Worm (Caenorhabditis elegans) whole organism, L1 larva: ENCODE measurements around the gene mdt-11.
A peak's percentile ranks its signal among the peaks of the same experiment; 100 is the strongest.

Experiments
- C16A3.4 ChIP-seq: fragments of 150-350 bp; optimal IDR thresholded peaks from 2 replicates; lab custom pipeline; 2014; ENCODE audit warnings: missing biosample characterization, missing genetic modification characterization
- C34B4.2 ChIP-seq: sonication (generic microtip); optimal IDR thresholded peaks from 2 replicates; lab custom pipeline; 2017; ENCODE audit warnings: mild to moderate bottlenecking, missing genetic modification characterization, missing compliant biosample characterization
- F16B12.6 ChIP-seq: fragments of 150-350 bp; optimal IDR thresholded peaks from 2 replicates; lab custom pipeline; 2014; ENCODE audit warnings: missing biosample characterization, missing genetic modification characterization
- Y116A8C.19 ChIP-seq: sonication (generic microtip); optimal IDR thresholded peaks from 2 replicates; lab custom pipeline; 2016; ENCODE audit warnings: missing compliant biosample characterization, missing genetic modification characterization, borderline replicate concordance
- aha-1 ChIP-seq: fragments of 150-350 bp; optimal IDR thresholded peaks from 2 replicates; lab custom pipeline; 2014; ENCODE audit warnings: missing biosample characterization, missing genetic modification characterization
- blmp-1 ChIP-seq: fragments of 150-350 bp; optimal IDR thresholded peaks from 2 replicates; lab custom pipeline; 2014; ENCODE audit warnings: missing biosample characterization, missing genetic modification characterization
- ceh-82 ChIP-seq, 3 experiments: fragments of 150-350 bp in 1 of 3; sonication (generic microtip) in 2 of 3; optimal IDR thresholded peaks; 2 replicates each; lab custom pipeline; 2014 to 2017; ENCODE audit warnings: missing biosample characterization in 3 of 3, missing genetic modification characterization in 3 of 3
- ceh-90 ChIP-seq: sonication (generic microtip); optimal IDR thresholded peaks from 2 replicates; lab custom pipeline; 2016; ENCODE audit warnings: missing genetic modification characterization, missing compliant biosample characterization
- dpl-1 ChIP-seq, 3 experiments: fragments of 150-350 bp in 2 of 3; sonication (generic microtip) in 1 of 3; optimal IDR thresholded peaks; 2 replicates each; lab custom pipeline; 2014 to 2017; ENCODE audit warnings: missing biosample characterization in 3 of 3, missing genetic modification characterization in 3 of 3, missing genetic modification reagents in 3 of 3
- dsc-1 ChIP-seq: sonication (generic microtip); optimal IDR thresholded peaks from 2 replicates; lab custom pipeline; 2016; ENCODE audit warnings: mild to moderate bottlenecking, missing genetic modification characterization, missing compliant biosample characterization
- efl-1 ChIP-seq, 4 experiments: fragments of 150-350 bp; optimal IDR thresholded peaks in 3 of 4; peaks in 1 of 4; 1 replicate in 1 of 4; 2 replicates in 3 of 4; lab custom pipeline; 2014; ENCODE audit warnings: missing biosample characterization in 2 of 4, missing genetic modification characterization in 2 of 4, missing genetic modification reagents in 2 of 4
- egl-13 ChIP-seq: sonication (generic microtip); optimal IDR thresholded peaks from 2 replicates; lab custom pipeline; 2016; ENCODE audit warnings: missing genotype, missing genetic modification reagents, missing genetic modification characterization, missing compliant biosample characterization
- egl-27 ChIP-seq, 2 experiments: fragments of 150-350 bp in 1 of 2; sonication (generic microtip); optimal IDR thresholded peaks; 3 replicates each; lab custom pipeline; 2017 to 2018; ENCODE audit warnings: missing biosample characterization in 2 of 2, missing genetic modification characterization in 2 of 2, missing genetic modification reagents in 2 of 2
- elt-3 ChIP-seq, 6 experiments: fragments of 150-350 bp in 1 of 6; sonication (generic microtip); optimal IDR thresholded peaks; 2 replicates each; lab custom pipeline; 2017 to 2018; ENCODE audit warnings: missing biosample characterization in 6 of 6, missing genetic modification characterization in 6 of 6, inconsistent platforms in 1 of 6
- ets-5 ChIP-seq: fragments of 200-800 bp; sonication (Bioruptor generic); IDR thresholded peaks from 2 replicates; pipeline ENCODE4 v1.3.6; 2022; ENCODE audit warnings: missing genetic modification characterization, missing compliant biosample characterization
- fkh-10 ChIP-seq: sonication (generic microtip); optimal IDR thresholded peaks from 2 replicates; lab custom pipeline; 2017; ENCODE audit warnings: missing biosample characterization, missing genetic modification reagents, missing genetic modification characterization
- fkh-4 ChIP-seq: sonication (generic microtip); optimal IDR thresholded peaks from 2 replicates; lab custom pipeline; 2016; ENCODE audit warnings: missing compliant biosample characterization, missing genetic modification characterization, borderline replicate concordance
- fkh-8 ChIP-seq: sonication (generic microtip); optimal IDR thresholded peaks from 2 replicates; lab custom pipeline; 2016; ENCODE audit warnings: mild to moderate bottlenecking, missing genetic modification characterization, missing compliant biosample characterization
- fos-1 ChIP-seq: fragments of 150-350 bp; optimal IDR thresholded peaks from 2 replicates; lab custom pipeline; 2014; ENCODE audit warnings: missing biosample characterization, missing genetic modification characterization
- hpl-2 ChIP-seq: fragments of 150-350 bp; optimal IDR thresholded peaks from 2 replicates; lab custom pipeline; 2014; ENCODE audit warnings: missing biosample characterization, missing genetic modification reagents, missing genetic modification characterization
- irx-1 ChIP-seq: sonication (generic microtip); optimal IDR thresholded peaks from 2 replicates; lab custom pipeline; 2016; ENCODE audit warnings: missing genetic modification characterization, missing compliant biosample characterization
- isw-1 ChIP-seq: fragments of 200-800 bp; sonication (Bioruptor generic); IDR thresholded peaks from 2 replicates; pipeline ENCODE4 v1.3.6; 2022; ENCODE audit warnings: missing genetic modification characterization, missing compliant biosample characterization
- jun-1 ChIP-seq: fragments of 150-350 bp; optimal IDR thresholded peaks from 2 replicates; lab custom pipeline; 2014; ENCODE audit warnings: missing biosample characterization, missing genetic modification reagents, missing genetic modification characterization
- lin-13 ChIP-seq: fragments of 150-350 bp; optimal IDR thresholded peaks from 2 replicates; lab custom pipeline; 2014; ENCODE audit warnings: missing biosample characterization, missing genetic modification reagents, missing genetic modification characterization
- lin-14 ChIP-seq: fragments of 200-800 bp; sonication (Bioruptor generic); optimal IDR thresholded peaks from 2 replicates; lab custom pipeline; 2018; ENCODE audit warnings: mild to moderate bottlenecking, missing genetic modification characterization, moderate library complexity, missing compliant biosample characterization
- lin-15B ChIP-seq: fragments of 150-350 bp; sonication (generic microtip); optimal IDR thresholded peaks from 3 replicates; lab custom pipeline; 2014; ENCODE audit warnings: missing biosample characterization, missing genetic modification characterization
- lin-35 ChIP-seq, 2 experiments: fragments of 150-350 bp; optimal IDR thresholded peaks; 2 replicates each; lab custom pipeline; 2014; ENCODE audit warnings: missing biosample characterization in 2 of 2, missing genetic modification characterization in 2 of 2, missing genetic modification reagents in 2 of 2
- lin-39 ChIP-seq: fragments of 150-350 bp; optimal IDR thresholded peaks from 2 replicates; lab custom pipeline; 2014; ENCODE audit warnings: missing biosample characterization, missing genetic modification reagents, missing genetic modification characterization
- lir-3 ChIP-seq: sonication (generic microtip); optimal IDR thresholded peaks from 2 replicates; lab custom pipeline; 2016; ENCODE audit warnings: mild to moderate bottlenecking, missing genetic modification characterization, moderate library complexity, missing compliant biosample characterization; ENCODE audit not compliant: poor library complexity
- lsy-2 ChIP-seq, 2 experiments: fragments of 150-350 bp; optimal IDR thresholded peaks; 2 replicates each; lab custom pipeline; 2014; ENCODE audit warnings: missing biosample characterization in 2 of 2, missing genetic modification characterization in 2 of 2
- nhr-12 ChIP-seq: sonication (generic microtip); optimal IDR thresholded peaks from 2 replicates; lab custom pipeline; 2017; ENCODE audit warnings: missing biosample characterization, missing genetic modification characterization
- nhr-19 ChIP-seq: fragments of 200-800 bp; sonication (Bioruptor generic); conservative IDR thresholded peaks from 2 replicates; pipeline ENCODE4 v1.3.6; 2022; ENCODE audit warnings: missing genetic modification characterization, missing compliant biosample characterization
- nhr-20 ChIP-seq: sonication (generic microtip); optimal IDR thresholded peaks from 2 replicates; lab custom pipeline; 2016; ENCODE audit warnings: mild to moderate bottlenecking, missing genetic modification characterization, missing compliant biosample characterization
- nhr-237 ChIP-seq: fragments of 150-350 bp; optimal IDR thresholded peaks from 2 replicates; lab custom pipeline; 2014; ENCODE audit warnings: missing biosample characterization, missing genetic modification characterization
- nhr-28 ChIP-seq: fragments of 150-350 bp; optimal IDR thresholded peaks from 2 replicates; lab custom pipeline; 2014; ENCODE audit warnings: missing biosample characterization, missing genetic modification characterization
- nhr-71 ChIP-seq: sonication (generic microtip); optimal IDR thresholded peaks from 2 replicates; lab custom pipeline; 2016; ENCODE audit warnings: mild to moderate bottlenecking, missing genetic modification characterization, moderate library complexity, missing compliant biosample characterization
- nhr-76 ChIP-seq: sonication (generic microtip); optimal IDR thresholded peaks from 2 replicates; lab custom pipeline; 2017; ENCODE audit warnings: missing biosample characterization, missing genetic modification characterization
- nhr-77 ChIP-seq: fragments of 150-350 bp; optimal IDR thresholded peaks from 2 replicates; lab custom pipeline; 2014; ENCODE audit warnings: missing biosample characterization, missing genetic modification characterization
- nhr-85 ChIP-seq: sonication (generic microtip); peaks from one replicate; lab custom pipeline; 2016; ENCODE audit warnings: missing genetic modification characterization, inconsistent platforms, missing compliant biosample characterization
- nhr-90 ChIP-seq: sonication (generic microtip); optimal IDR thresholded peaks from 2 replicates; lab custom pipeline; 2016; ENCODE audit warnings: mild to moderate bottlenecking, missing genetic modification characterization, missing compliant biosample characterization; ENCODE audit not compliant: poor library complexity
- pax-3 ChIP-seq: fragments of 200-800 bp; sonication (Bioruptor generic); optimal IDR thresholded peaks from 2 replicates; lab custom pipeline; 2018; ENCODE audit warnings: mild to moderate bottlenecking, missing genetic modification characterization, moderate library complexity, missing compliant biosample characterization
- pqm-1 ChIP-seq: sonication (generic microtip); optimal IDR thresholded peaks from 3 replicates; lab custom pipeline; 2017; ENCODE audit warnings: missing biosample characterization, missing genetic modification characterization
- rnt-1 ChIP-seq: sonication (generic microtip); optimal IDR thresholded peaks from 2 replicates; lab custom pipeline; 2016; ENCODE audit warnings: mild to moderate bottlenecking, missing genetic modification characterization, moderate library complexity, missing compliant biosample characterization
- skn-1 ChIP-seq: fragments of 150-350 bp; optimal IDR thresholded peaks from 2 replicates; lab custom pipeline; 2014; ENCODE audit warnings: missing biosample characterization, missing genetic modification characterization
- snpc-4 ChIP-seq: fragments of 150-350 bp; optimal IDR thresholded peaks from 2 replicates; lab custom pipeline; 2014; ENCODE audit warnings: missing biosample characterization, missing genetic modification characterization
- sox-4 ChIP-seq: sonication (generic microtip); optimal IDR thresholded peaks from 2 replicates; lab custom pipeline; 2016; ENCODE audit warnings: missing genetic modification characterization, missing compliant biosample characterization
- sptf-1 ChIP-seq: fragments of 150-350 bp; optimal IDR thresholded peaks from 2 replicates; lab custom pipeline; 2014; ENCODE audit warnings: missing biosample characterization, missing genetic modification characterization
- tlp-1 ChIP-seq: fragments of 150-350 bp; optimal IDR thresholded peaks from 2 replicates; lab custom pipeline; 2014; ENCODE audit warnings: missing biosample characterization, missing genetic modification characterization
- unc-30 ChIP-seq: sonication (generic microtip); optimal IDR thresholded peaks from 2 replicates; lab custom pipeline; 2017; ENCODE audit warnings: missing biosample characterization, missing genetic modification characterization
- unc-86 ChIP-seq: sonication (generic microtip); optimal IDR thresholded peaks from 2 replicates; lab custom pipeline; 2016; ENCODE audit warnings: missing genetic modification characterization, missing compliant biosample characterization
- vab-15 ChIP-seq: sonication (generic microtip); optimal IDR thresholded peaks from 2 replicates; lab custom pipeline; 2017; ENCODE audit warnings: missing genotype, mild to moderate bottlenecking, missing genetic modification characterization, missing compliant biosample characterization
- xbp-1 ChIP-seq: sonication (generic microtip); optimal IDR thresholded peaks from 2 replicates; lab custom pipeline; 2016; ENCODE audit warnings: missing genetic modification characterization, missing compliant biosample characterization
- zip-4 ChIP-seq: fragments of 200-800 bp; sonication (Bioruptor generic); optimal IDR thresholded peaks from 2 replicates; lab custom pipeline; 2018; ENCODE audit warnings: mild to moderate bottlenecking, missing genetic modification characterization, moderate library complexity, missing compliant biosample characterization
- ztf-11 ChIP-seq, 2 experiments: sonication (generic microtip); optimal IDR thresholded peaks; 2 replicates each; lab custom pipeline; 2016 to 2017; ENCODE audit warnings: missing genetic modification characterization in 2 of 2, missing biosample characterization in 1 of 2, missing compliant biosample characterization in 1 of 2

Gene mdt-11

DNA sequence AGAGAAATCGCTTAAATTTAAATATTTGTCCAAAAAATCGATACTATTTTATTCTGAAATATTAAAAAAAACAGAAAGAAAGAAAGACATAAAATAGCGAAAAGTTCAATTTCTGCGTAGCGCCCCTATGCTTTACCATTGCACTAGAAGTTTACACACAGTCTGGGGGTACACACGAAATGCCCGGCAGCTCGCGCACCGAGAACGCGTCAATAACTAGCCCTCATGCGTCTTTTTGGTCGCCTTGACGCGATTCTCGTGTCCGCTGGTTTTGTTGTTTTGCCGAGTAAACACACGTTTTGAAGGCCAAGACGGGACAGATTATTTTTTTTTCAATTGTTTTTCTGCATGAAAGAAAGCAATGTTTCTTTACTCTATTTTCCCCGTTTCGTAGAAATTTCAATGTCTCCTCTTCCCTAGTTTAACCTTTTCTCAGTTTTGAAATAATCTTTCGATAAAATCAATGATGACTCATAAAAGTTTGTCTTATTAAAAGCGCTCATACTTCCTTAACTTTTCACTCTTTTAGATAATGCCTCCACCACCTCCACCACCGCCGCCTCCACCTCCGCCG lies 2.8 kb upstream of the mdt-11 start, which contains the start of gene wip-1 (continued):
- TF ChIP-seq jun-1 = peak; percentile 97
- TF ChIP-seq F16B12.6 (tag; lab: Kevin White, UChicago) = peak; percentile 71
- TF ChIP-seq egl-13 (tag; lab: Kevin White, UChicago) = peak; percentile 95
- peak; percentile 98 for TF ChIP-seq fkh-8 (tag; lab: Kevin White, UChicago)
- TF ChIP-seq Y116A8C.19 = no peak
- peak; percentile 99 for TF ChIP-seq nhr-90 (tag; lab: Kevin White, UChicago)
- TF ChIP-seq hpl-2 = peak; percentile 90
- TF ChIP-seq ets-5 (GFP tag; lab: Robert Waterston, UW) = no peak
- peak; percentile 11 for TF ChIP-seq nhr-12 (tag; lab: Kevin White, UChicago)
- peak; percentile 94 for TF ChIP-seq fos-1 (tag; lab: Kevin White, UChicago)
- TF ChIP-seq nhr-237 = peak; percentile 94
- peak; percentile 37 for TF ChIP-seq pqm-1 (tag; lab: Kevin White, UChicago)
- peak; percentile 99 for TF ChIP-seq nhr-71 (tag; lab: Kevin White, UChicago)
- peak in 5 of 6 experiments; percentile 48 to 96 (median 90) for TF ChIP-seq elt-3 (tag; optimal IDR thresholded peaks at IDR 0.05; lab: Kevin White, UChicago)
- TF ChIP-seq nhr-85 (tag; lab: Kevin White, UChicago) = peak; percentile 99
- peak; percentile 61 for TF ChIP-seq nhr-76 (tag; lab: Kevin White, UChicago)
- TF ChIP-seq egl-27 (tag; optimal IDR thresholded peaks at IDR 0.05; lab: Kevin White, UChicago) = peak; percentile 12 to 18
- peak; percentile 88 for TF ChIP-seq zip-4 (GFP tag; lab: Kevin White, UChicago)
- peak; percentile 99 for TF ChIP-seq nhr-20 (tag; lab: Kevin White, UChicago)
- TF ChIP-seq vab-15 (tag; lab: Kevin White, UChicago) = peak; percentile 76
- TF ChIP-seq C34B4.2 = peak; percentile 34
- TF ChIP-seq unc-30 = no peak
- peak; percentile 98 for TF ChIP-seq dsc-1 (tag; lab: Kevin White, UChicago)
- no peak for TF ChIP-seq nhr-28
- TF ChIP-seq snpc-4 (tag; lab: Kevin White, UChicago) = peak; percentile 92
- peak; percentile 86 for TF ChIP-seq lin-39
- TF ChIP-seq lin-15B = peak; percentile 84
- TF ChIP-seq unc-86 (tag; lab: Kevin White, UChicago) = peak; percentile 97
- peak; percentile 56 for TF ChIP-seq ceh-90 (tag; lab: Kevin White, UChicago)
- peak; percentile 96 to 99 (median 97) for TF ChIP-seq ceh-82 (tag; optimal IDR thresholded peaks at IDR 0.05; lab: Kevin White, UChicago)
- peak; percentile 98 for TF ChIP-seq nhr-19
- TF ChIP-seq blmp-1 = peak; percentile 90
- peak; percentile 97 for TF ChIP-seq lsy-2 (tag; optimal IDR thresholded peaks at IDR 0.05; lab: Kevin White, UChicago)
- peak; percentile 96 for TF ChIP-seq irx-1 (tag; lab: Kevin White, UChicago)
- TF ChIP-seq lin-13 (GFP tag; lab: Kevin White, UChicago) = peak; percentile 98
- TF ChIP-seq lir-3 (tag; lab: Kevin White, UChicago) = peak; percentile 91
- peak; percentile 96 for TF ChIP-seq aha-1 (tag; lab: Kevin White, UChicago)
- peak; percentile 95 to 96 for TF ChIP-seq lin-35 (GFP tag; optimal IDR thresholded peaks at IDR 0.05; lab: Kevin White, UChicago)
- peak; percentile 94 for TF ChIP-seq skn-1 (tag; lab: Kevin White, UChicago)
- peak; percentile 99 for TF ChIP-seq lin-14 (GFP tag; lab: Kevin White, UChicago)
- peak; percentile 62 for TF ChIP-seq fkh-4
- peak; percentile 95 for TF ChIP-seq fkh-10
- no peak for TF ChIP-seq tlp-1
- TF ChIP-seq, all 84 proteins: peak for 72

DNA sequence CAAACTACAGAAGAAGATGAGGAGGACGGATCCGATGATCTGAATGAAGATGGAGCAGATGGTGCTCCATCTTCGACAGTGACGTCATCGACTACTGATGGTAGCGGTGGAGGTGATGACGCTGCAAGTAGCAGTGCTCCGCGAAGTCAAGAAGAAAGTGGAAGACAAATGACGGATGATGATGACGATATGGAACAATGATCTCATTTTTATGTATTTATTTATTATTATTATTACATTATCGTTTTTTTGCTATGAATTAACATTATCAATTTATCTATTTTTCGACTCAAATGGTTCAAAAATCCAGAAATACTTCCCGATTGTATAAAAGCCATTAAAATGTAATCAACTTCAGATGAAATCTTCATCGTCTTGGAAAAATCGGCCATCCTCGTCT lies 665 bp downstream of the mdt-11 start, which contains the start of gene R144.3:
Gene R144.3 (plus strand): TSS at position 301 of the 400 bp plus-strand sequence.
- no peak for TF ChIP-seq ztf-11 (tag; optimal IDR thresholded peaks at IDR 0.05; lab: Kevin White, UChicago)
- no peak for TF ChIP-seq C16A3.4 (tag; lab: Kevin White, UChicago)
- TF ChIP-seq dpl-1 (GFP tag; optimal IDR thresholded peaks at IDR 0.05; lab: Kevin White, UChicago) = no peak
- no peak for TF ChIP-seq tlp-1
- no peak for TF ChIP-seq isw-1 (GFP tag; lab: Robert Waterston, UW)
- TF ChIP-seq efl-1 (optimal IDR thresholded peaks at IDR 0.05; lab: Kevin White, UChicago) = no peak
- TF ChIP-seq efl-1 (GFP tag; optimal IDR thresholded peaks at IDR 0.05 in 1 of 2; lab: Kevin White, UChicago) = no peak
- no peak for TF ChIP-seq nhr-77 (tag; lab: Kevin White, UChicago)
- TF ChIP-seq egl-27 (tag; optimal IDR thresholded peaks at IDR 0.05; lab: Kevin White, UChicago) = no peak
- TF ChIP-seq lsy-2 (tag; optimal IDR thresholded peaks at IDR 0.05; lab: Kevin White, UChicago) = no peak
- no peak for TF ChIP-seq xbp-1
- TF ChIP-seq fos-1 (tag; lab: Kevin White, UChicago) = no peak
- TF ChIP-seq sox-4 = no peak
- no peak for TF ChIP-seq sptf-1 (tag; lab: Kevin White, UChicago)
- no peak for TF ChIP-seq pax-3 (tag; lab: Kevin White, UChicago)
- no peak for TF ChIP-seq rnt-1
